Worm (Caenorhabditis elegans) whole organism, young adult: Measurements from ENCODE around the gene cest-3.

ENCODE experiments used
- F22D6.2 ChIP-seq: sonication (generic microtip); optimal IDR thresholded peaks from 2 replicates; lab custom pipeline; 2016; ENCODE audit warnings: mild to moderate bottlenecking, missing genetic modification characterization, missing compliant biosample characterization
- F39B2.1 ChIP-seq: fragments of 200-800 bp; sonication (Bioruptor generic); IDR thresholded peaks from 2 replicates; pipeline ENCODE4 v1.3.6; 2022; ENCODE audit warnings: missing genetic modification reagents, missing genetic modification characterization, missing compliant biosample characterization
- F52B5.7 ChIP-seq: sonication (generic microtip); optimal IDR thresholded peaks from 2 replicates; lab custom pipeline; 2016; ENCODE audit warnings: mild to moderate bottlenecking, missing genetic modification characterization, missing compliant biosample characterization
- F55B11.4 ChIP-seq: sonication (generic microtip); optimal IDR thresholded peaks from 2 replicates; lab custom pipeline; 2016; ENCODE audit warnings: missing compliant biosample characterization, missing genetic modification characterization, borderline replicate concordance; ENCODE audit not compliant: insufficient read depth
- K11D2.4 ChIP-seq: fragments of 200-800 bp; sonication (Bioruptor generic); IDR thresholded peaks from 2 replicates; pipeline ENCODE4 v1.3.6; 2022; ENCODE audit warnings: missing genetic modification reagents, missing genetic modification characterization, missing compliant biosample characterization
- K12H6.12 ChIP-seq: fragments of 200-800 bp; sonication (Bioruptor generic); optimal IDR thresholded peaks from 2 replicates; lab custom pipeline; 2018; ENCODE audit warnings: mild to moderate bottlenecking, missing genetic modification characterization, missing compliant biosample characterization
- T07F8.4 ChIP-seq: sonication (generic microtip); optimal IDR thresholded peaks from 2 replicates; lab custom pipeline; 2016; ENCODE audit warnings: mild to moderate bottlenecking, missing genetic modification characterization, moderate library complexity, missing compliant biosample characterization
- Y53G8AR.9 ChIP-seq: fragments of 200-800 bp; sonication (Bioruptor generic); conservative IDR thresholded peaks from 2 replicates; pipeline ENCODE4 v1.3.6; 2022; ENCODE audit warnings: missing genetic modification reagents, missing genetic modification characterization, missing compliant biosample characterization
- aptf-2 ChIP-seq: fragments of 200-800 bp; sonication (Bioruptor generic); conservative IDR thresholded peaks from 2 replicates; pipeline ENCODE4 v1.3.6; 2022; ENCODE audit warnings: missing genetic modification reagents, missing genetic modification characterization, missing compliant biosample characterization
- atf-7 ChIP-seq: sonication (generic microtip); optimal IDR thresholded peaks from 2 replicates; lab custom pipeline; 2017; ENCODE audit warnings: mild to moderate bottlenecking, missing genetic modification characterization, missing compliant biosample characterization
- athp-1 ChIP-seq: sonication (generic microtip); optimal IDR thresholded peaks from 2 replicates; lab custom pipeline; 2017; ENCODE audit warnings: mild to moderate bottlenecking, missing genetic modification characterization, missing compliant biosample characterization
- ceh-27 ChIP-seq: fragments of 200-800 bp; sonication (Bioruptor generic); optimal IDR thresholded peaks from 2 replicates; lab custom pipeline; 2018; ENCODE audit warnings: mild to moderate bottlenecking, missing genetic modification characterization, moderate library complexity, missing compliant biosample characterization
- chd-7 ChIP-seq: sonication (generic microtip); optimal IDR thresholded peaks from 2 replicates; lab custom pipeline; 2016; ENCODE audit warnings: mild to moderate bottlenecking, missing genetic modification characterization, moderate library complexity, missing compliant biosample characterization
- dpff-1 ChIP-seq: sonication (generic microtip); optimal IDR thresholded peaks from 2 replicates; lab custom pipeline; 2017; ENCODE audit warnings: mild to moderate bottlenecking, missing genetic modification characterization, missing compliant biosample characterization
- efl-1 ChIP-seq: fragments of 150-350 bp; optimal IDR thresholded peaks from 2 replicates; lab custom pipeline; 2014; ENCODE audit warnings: missing biosample characterization, missing genetic modification reagents, missing genetic modification characterization
- egl-44 ChIP-seq: fragments of 200-800 bp; sonication (Bioruptor generic); IDR thresholded peaks from 2 replicates; pipeline ENCODE4 v1.3.6; 2022; ENCODE audit warnings: missing genetic modification reagents, missing genetic modification characterization, missing compliant biosample characterization
- egrh-3 ChIP-seq: fragments of 200-800 bp; sonication (Bioruptor generic); IDR thresholded peaks from 2 replicates; pipeline ENCODE4 v1.3.6; 2022; ENCODE audit warnings: missing genetic modification reagents, missing genetic modification characterization, missing compliant biosample characterization
- gei-17 ChIP-seq: fragments of 200-800 bp; sonication (Bioruptor generic); optimal IDR thresholded peaks from 2 replicates; lab custom pipeline; 2018; ENCODE audit warnings: mild to moderate bottlenecking, missing genetic modification characterization, missing compliant biosample characterization
- let-607 ChIP-seq, 2 experiments: fragments of 200-800 bp in 1 of 2; sonication (Bioruptor generic) in 1 of 2; sonication (generic microtip) in 1 of 2; optimal IDR thresholded peaks; 2 replicates each; lab custom pipeline; 2016 to 2018; ENCODE audit warnings: mild to moderate bottlenecking in 2 of 2, missing compliant biosample characterization in 2 of 2, missing genetic modification characterization in 2 of 2, moderate library complexity in 2 of 2, missing genotype in 1 of 2
- lin-40 ChIP-seq: sonication (generic microtip); optimal IDR thresholded peaks from 2 replicates; lab custom pipeline; 2016; ENCODE audit warnings: missing genetic modification characterization, mild to moderate bottlenecking, missing compliant biosample characterization, missing genotype, missing genetic modification reagents
- lsy-27 ChIP-seq: sonication (generic microtip); optimal IDR thresholded peaks from 2 replicates; lab custom pipeline; 2017; ENCODE audit warnings: missing genetic modification characterization, mild to moderate bottlenecking, missing compliant biosample characterization, antibody characterized with exemption, missing genotype, borderline replicate concordance; ENCODE audit not compliant: insufficient read depth
- madf-6 ChIP-seq: fragments of 200-800 bp; sonication (Bioruptor generic); IDR thresholded peaks from 2 replicates; pipeline ENCODE4 v1.3.6; 2022; ENCODE audit warnings: missing genetic modification reagents, missing genetic modification characterization, missing compliant biosample characterization
- nhr-80 ChIP-seq: sonication (generic microtip); optimal IDR thresholded peaks from 2 replicates; lab custom pipeline; 2016; ENCODE audit warnings: missing genetic modification characterization, missing compliant biosample characterization
- pha-4 ChIP-seq: fragments of 150-350 bp; sonication (generic microtip); optimal IDR thresholded peaks from 2 replicates; lab custom pipeline; 2014; ENCODE audit warnings: missing biosample characterization, missing genetic modification reagents, missing genetic modification characterization
- sea-2 ChIP-seq: fragments of 200-800 bp; sonication (Bioruptor generic); IDR thresholded peaks from 2 replicates; pipeline ENCODE4 v1.3.6; 2022; ENCODE audit warnings: missing genetic modification characterization, missing compliant biosample characterization
- unc-130 ChIP-seq: sonication (generic microtip); optimal IDR thresholded peaks from 2 replicates; lab custom pipeline; 2016; ENCODE audit warnings: missing genetic modification reagents, missing genetic modification characterization, missing compliant biosample characterization
- unc-62 ChIP-seq: fragments of 150-350 bp; optimal IDR thresholded peaks from 2 replicates; lab custom pipeline; 2014; ENCODE audit warnings: missing biosample characterization, missing genetic modification reagents, missing genetic modification characterization
- zfh-2 ChIP-seq: fragments of 200-800 bp; sonication (Bioruptor generic); conservative IDR thresholded peaks from 2 replicates; pipeline ENCODE4 v1.3.6; 2022; ENCODE audit warnings: missing genetic modification reagents, missing genetic modification characterization, missing compliant biosample characterization
- ztf-18 ChIP-seq: sonication (generic microtip); optimal IDR thresholded peaks from 2 replicates; lab custom pipeline; 2016; ENCODE audit warnings: missing genotype, mild to moderate bottlenecking, missing genetic modification characterization, missing compliant biosample characterization
- ztf-25 ChIP-seq: fragments of 200-800 bp; sonication (Bioruptor generic); IDR thresholded peaks from 2 replicates; pipeline ENCODE4 v1.3.6; 2022; ENCODE audit warnings: missing genetic modification reagents, missing genetic modification characterization, missing compliant biosample characterization

Gene cest-3

DNA sequence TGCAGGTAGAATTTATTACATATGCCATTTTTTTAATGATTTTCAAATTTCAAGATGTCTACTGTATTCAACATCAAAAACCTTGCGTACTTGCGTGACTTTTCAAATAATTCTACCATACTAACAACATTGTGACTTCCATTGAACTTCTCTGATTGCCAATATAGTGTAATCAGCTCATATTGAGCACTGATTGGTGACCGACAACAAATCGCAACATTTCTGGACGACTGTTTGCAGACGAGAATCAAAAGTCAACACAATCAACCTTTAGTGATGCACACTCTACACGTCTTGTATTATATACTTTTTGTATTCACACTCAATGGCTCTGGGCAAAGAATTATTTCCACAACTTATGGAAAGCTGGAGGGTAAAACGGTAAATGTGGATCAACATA is at the start of gene cest-3:
cest-3 (plus strand) TSS at position 190 of the 400 bp plus-strand sequence.
- TF ChIP-seq nhr-80 (tag; lab: Kevin White, UChicago) (peak; percentile 68), lsy-27 (tag; lab: Kevin White, UChicago) (no peak)

DNA sequence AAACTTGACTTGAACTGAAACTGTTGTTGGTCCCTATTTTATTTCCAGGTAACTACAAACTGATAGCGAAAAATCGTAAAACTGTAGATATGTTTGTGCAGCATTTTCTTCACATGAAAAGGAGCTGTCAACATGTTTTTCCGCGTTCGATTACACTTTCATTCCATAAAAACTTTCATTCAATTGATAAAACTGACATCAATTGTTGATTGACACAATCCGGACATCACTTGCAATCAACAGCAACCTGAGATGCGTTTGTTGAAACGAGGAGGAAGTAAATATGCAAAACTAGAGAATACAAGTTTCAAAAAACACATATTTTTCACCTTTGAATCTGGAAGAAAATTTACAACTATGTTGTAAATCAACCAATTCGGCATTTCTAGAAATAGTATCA is 44.1 kb upstream of the cest-3 start:
- peak; percentile 9 for TF ChIP-seq atf-7
- TF ChIP-seq let-607 (tag; optimal IDR thresholded peaks at IDR 0.05; lab: Kevin White, UChicago), result peak in 1 of 2 experiments; percentile 10
- peak; percentile 15 for TF ChIP-seq lin-40 (tag; lab: Kevin White, UChicago)
- TF ChIP-seq unc-62 (GFP tag; lab: Kevin White, UChicago), result peak; percentile 88
- TF ChIP-seq pha-4 (tag; lab: Kevin White, UChicago), result peak; percentile 7
- no peak for TF ChIP-seq F39B2.1
- no peak for TF ChIP-seq ztf-18 (tag; lab: Kevin White, UChicago)
- TF ChIP-seq K11D2.4 (GFP tag; lab: Robert Waterston, UW), result no peak
- peak; percentile 82 for TF ChIP-seq nhr-80 (tag; lab: Kevin White, UChicago)

DNA sequence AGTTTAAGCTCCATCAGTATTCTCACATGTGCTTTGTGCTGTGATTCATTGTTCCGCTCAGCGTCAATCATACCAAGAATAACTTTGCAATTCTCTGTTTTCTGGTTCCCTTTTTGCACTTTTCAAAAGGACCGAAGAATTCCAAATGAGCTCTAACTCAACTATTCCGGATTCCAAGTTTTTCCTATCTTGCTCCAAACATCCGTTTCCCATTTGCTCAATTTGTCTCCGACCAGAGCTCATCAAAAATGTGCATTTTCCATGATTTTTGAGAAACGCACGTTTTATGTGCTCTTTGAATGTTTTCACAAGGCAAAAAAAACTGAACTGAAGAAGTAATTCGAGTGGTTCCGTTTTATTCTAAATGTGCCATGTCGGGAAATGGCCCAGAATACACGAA is 43.1 kb upstream of the cest-3 start:
- TF ChIP-seq egl-44 (GFP tag; lab: Robert Waterston, UW) (no peak), ztf-18 (tag; lab: Kevin White, UChicago) (no peak)
- TF ChIP-seq, all 124 proteins: peak for 0

DNA sequence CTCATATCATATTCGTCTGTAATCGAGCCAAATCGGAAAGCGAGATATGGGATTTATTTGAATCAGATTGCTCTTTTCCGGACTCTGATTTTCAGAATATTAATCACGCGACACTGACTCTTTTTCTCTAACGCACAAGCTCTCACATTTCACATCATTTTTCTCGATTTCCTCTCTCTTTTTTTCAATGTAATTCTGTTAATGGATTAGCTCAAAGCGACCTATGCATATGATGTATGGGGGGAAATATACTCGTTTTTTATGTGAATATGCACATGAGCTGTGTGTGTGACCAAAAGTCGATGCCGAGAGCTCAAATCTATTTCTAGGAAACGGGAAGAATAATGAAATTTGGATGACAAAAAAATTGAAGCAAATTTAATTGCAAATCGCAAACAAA is 40.9 kb upstream of the cest-3 start:
- TF ChIP-seq K12H6.12 (tag; lab: Kevin White, UChicago), result peak; percentile 16
- no peak for TF ChIP-seq F22D6.2 (tag; lab: Kevin White, UChicago)

DNA sequence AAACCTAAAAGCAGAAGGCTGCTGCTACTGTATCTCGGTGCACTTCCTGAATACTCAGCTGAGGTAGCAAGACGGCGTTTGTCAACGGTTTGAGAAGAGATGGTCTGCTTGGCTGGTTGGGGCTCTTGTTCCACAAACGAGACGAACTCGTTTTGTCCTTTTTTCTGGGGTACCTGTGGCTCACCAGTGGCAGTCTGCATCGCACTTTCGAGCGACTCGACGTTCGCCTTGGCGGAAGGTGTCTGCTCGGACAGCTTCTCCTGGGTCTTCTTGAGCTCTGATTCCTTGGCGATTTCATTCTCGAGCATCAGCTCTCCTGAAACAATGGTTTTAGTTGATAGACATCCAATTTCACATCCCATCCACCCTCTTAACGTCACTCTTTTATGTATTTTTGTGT is 40.0 kb upstream of the cest-3 start:
- TF ChIP-seq zfh-2 (GFP tag; lab: Robert Waterston, UW) (peak; percentile 72), unc-130 (GFP tag; lab: Kevin White, UChicago) (no peak)

DNA sequence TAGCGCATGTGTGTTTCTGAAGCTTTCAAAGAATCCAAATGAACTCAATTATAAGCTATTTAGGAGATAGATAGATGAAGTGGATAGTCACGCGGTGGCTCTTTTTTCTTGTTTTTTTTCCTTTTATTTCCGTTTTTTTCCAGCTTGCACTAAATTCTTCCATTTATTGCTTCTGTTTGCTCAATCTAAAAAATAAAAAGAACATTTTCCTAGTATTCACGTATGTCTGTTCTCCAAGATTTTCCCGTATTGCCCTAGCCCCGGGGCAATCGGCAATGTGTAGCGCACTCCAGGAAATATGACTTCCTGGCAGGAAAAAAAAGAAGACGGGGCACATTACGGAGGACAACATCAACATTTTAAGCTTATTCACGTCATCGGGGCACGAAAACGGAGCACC is 39.6 kb upstream of the cest-3 start:
- TF ChIP-seq lin-40 (tag; lab: Kevin White, UChicago) (no peak), athp-1 (no peak), F52B5.7 (tag; lab: Kevin White, UChicago) (no peak), aptf-2 (GFP tag; lab: Robert Waterston, UW) (no peak), dpff-1 (tag; lab: Kevin White, UChicago) (no peak), gei-17 (GFP tag; lab: Kevin White, UChicago) (no peak), madf-6 (GFP tag; lab: Robert Waterston, UW) (no peak), T07F8.4 (tag; lab: Kevin White, UChicago) (no peak), ztf-25 (GFP tag; lab: Robert Waterston, UW) (no peak), F55B11.4 (tag; lab: Kevin White, UChicago) (no peak), Y53G8AR.9 (GFP tag; lab: Robert Waterston, UW) (no peak), efl-1 (GFP tag; lab: Kevin White, UChicago) (no peak), egrh-3 (no peak)

DNA sequence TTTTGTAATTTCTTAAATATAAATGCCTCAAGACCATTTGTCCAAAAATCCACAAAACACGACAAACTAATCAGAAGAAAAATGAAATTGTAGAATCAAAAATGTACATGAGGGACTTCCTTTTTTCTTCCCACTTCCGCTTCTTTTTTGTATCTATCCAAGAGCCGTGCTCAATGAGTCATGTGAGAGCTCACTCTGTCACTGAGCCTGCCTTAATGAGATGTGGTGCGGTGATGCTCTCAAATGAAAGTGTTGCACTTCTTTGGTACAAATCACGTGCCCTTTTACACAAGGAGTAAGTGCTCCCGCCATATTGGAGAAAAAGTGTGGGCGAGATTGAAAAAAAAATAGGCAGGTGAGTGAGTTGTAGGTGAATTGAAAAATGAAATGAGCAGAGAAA is 37.1 kb upstream of the cest-3 start:
- peak; percentile 48 for TF ChIP-seq ceh-27
- TF ChIP-seq sea-2 (GFP tag; lab: Robert Waterston, UW), result no peak
- peak; percentile 33 for TF ChIP-seq chd-7
- TF ChIP-seq, all 124 proteins: peak for 2
